Fruit fly (Drosophila melanogaster): Measurements from ENCODE around the gene Pli.

Pli gene

DNA sequence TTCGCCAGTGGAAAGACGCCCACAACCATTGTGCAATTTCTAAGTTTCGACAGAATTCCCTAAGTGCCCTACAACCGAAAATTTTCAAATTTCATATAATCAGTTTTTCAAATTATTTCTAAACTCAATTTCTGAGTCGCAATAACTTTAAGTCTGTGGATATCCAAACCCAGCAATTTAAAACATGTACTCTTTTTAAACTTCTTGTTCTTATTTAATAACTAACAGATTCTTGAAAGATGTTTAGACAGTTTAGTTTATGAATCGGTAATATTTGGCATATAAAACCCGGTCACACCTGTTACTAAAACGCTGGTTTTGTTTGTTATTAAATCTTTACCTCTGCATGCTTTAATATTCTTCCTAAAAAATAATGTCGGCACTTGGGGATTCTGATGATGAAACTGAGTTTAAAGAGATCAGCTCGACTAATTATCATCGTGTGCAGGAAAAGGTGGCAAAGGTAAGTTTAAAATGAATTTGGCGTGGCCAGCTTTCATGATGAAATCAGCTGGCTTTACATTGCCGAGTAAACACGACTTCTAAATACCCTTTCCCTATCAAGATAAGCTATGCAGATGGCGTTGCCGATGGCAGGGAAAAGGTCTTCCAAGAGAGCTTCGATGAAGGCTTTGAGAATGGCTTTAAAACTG, 39.2 kb upstream of the Pli start, which contains the start of the genes CG43998, CG43999 and CG31142 (continued):
- no peak for TF ChIP-seq Hr78 (GFP tag; optimal IDR thresholded peaks at IDR 0.05)
- TF ChIP-seq jumu (GFP tag; optimal IDR thresholded peaks at IDR 0.05), result no peak
- TF ChIP-seq unc-4 (GFP tag; IDR thresholded peaks at IDR 0.05; ENCODE audit: partially characterized antibody), result 0 out of 2 replicates have a peak, but pooled peaks have one; percentile 19
- no peak for TF ChIP-seq caup (GFP tag; optimal IDR thresholded peaks at IDR 0.05; ENCODE audit: severe bottlenecking)

DNA sequence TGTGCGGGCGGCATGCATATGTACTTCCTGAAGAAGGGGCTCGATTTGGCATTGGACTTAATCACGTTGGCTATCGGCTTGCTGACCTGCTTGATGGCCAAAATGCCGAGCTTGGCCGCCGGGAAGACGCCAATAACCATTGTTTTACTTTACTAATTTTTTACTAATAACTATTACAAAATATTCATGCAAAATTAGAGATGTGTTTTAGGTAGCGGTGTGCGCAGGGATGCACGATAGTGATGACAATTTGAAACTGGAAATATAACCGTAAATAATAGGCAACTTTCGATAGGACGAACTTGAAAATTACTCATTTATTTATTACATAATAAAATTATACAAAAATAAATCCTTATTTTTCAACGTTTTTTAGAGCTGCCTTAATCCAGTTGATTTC, 37.6 kb upstream of the Pli start, which contains the start of gene CG13601:
TSS of gene CG13601 (minus strand) at position 206 of the 400 bp plus-strand sequence.
- no peak for TF ChIP-seq Antp (GFP tag; optimal IDR thresholded peaks at IDR 0.05)
- peak; percentile 67 for TF ChIP-seq CG14860 (GFP tag; IDR thresholded peaks at IDR 0.05; ENCODE audit: partially characterized antibody)
- TF ChIP-seq CG9817 (tag; optimal IDR thresholded peaks at IDR 0.05), result peak; percentile 12
- peak; percentile 40; the same call in 1 of the 2 replicates for TF ChIP-seq nerfin-2 (GFP tag; IDR thresholded peaks at IDR 0.05; ENCODE audit: partially characterized antibody)
- peak; percentile 49 for TF ChIP-seq CG30403 (GFP tag; optimal IDR thresholded peaks at IDR 0.05)
- TF ChIP-seq CG11247 (GFP tag; IDR thresholded peaks at IDR 0.05), result peak; percentile 52
- no peak for TF ChIP-seq lab (GFP tag; optimal IDR thresholded peaks at IDR 0.05)
- no peak for TF ChIP-seq BtbVII (GFP tag; optimal IDR thresholded peaks at IDR 0.05)
- peak; percentile 59 for TF ChIP-seq CG1603 (tag; optimal IDR thresholded peaks at IDR 0.05)
- peak; percentile 84; the same call in 1 of the 4 replicates for TF ChIP-seq chinmo (GFP tag; IDR thresholded peaks at IDR 0.05; ENCODE audit: partially characterized antibody)
- no peak for TF ChIP-seq CG6654 (GFP tag; optimal IDR thresholded peaks at IDR 0.05)
- TF ChIP-seq CG34224 (GFP tag; IDR thresholded peaks at IDR 0.05; ENCODE audit: partially characterized antibody), result peak; percentile 83
- TF ChIP-seq CG4730 (GFP tag; IDR thresholded peaks at IDR 0.05), result peak; percentile 27; the same call in 1 of the 2 replicates
- peak; percentile 24; the same call in 1 of the 2 replicates for TF ChIP-seq H2.0 (GFP tag; IDR thresholded peaks at IDR 0.05)
- TF ChIP-seq pzg (GFP tag; optimal IDR thresholded peaks at IDR 0.05), result peak; percentile 50
- peak; percentile 37; the same call in 1 of the 2 replicates for TF ChIP-seq vvl (GFP tag; IDR thresholded peaks at IDR 0.05)
- TF ChIP-seq dan (GFP tag; IDR thresholded peaks at IDR 0.05), result no peak
- 0 out of 2 replicates have a peak, but pooled peaks have one; percentile 19 for TF ChIP-seq Taf1 (GFP tag; IDR thresholded peaks at IDR 0.05)
- peak; percentile 27 for TF ChIP-seq CG2712 (tag; optimal IDR thresholded peaks at IDR 0.05)
- TF ChIP-seq lola (GFP tag; optimal IDR thresholded peaks at IDR 0.05), result peak in 1 of 3 experiments; percentile 6
- no peak for TF ChIP-seq eve (GFP tag; optimal IDR thresholded peaks at IDR 0.05)
- TF ChIP-seq sna (GFP tag; IDR thresholded peaks at IDR 0.05; ENCODE audit: partially characterized antibody), result peak; percentile 78
- TF ChIP-seq otp (GFP tag; IDR thresholded peaks at IDR 0.05), result peak; percentile 39; the same call in 1 of the 3 replicates
- 0 out of 3 replicates have a peak, but pooled peaks have one; percentile 22 for TF ChIP-seq Dbx (GFP tag; IDR thresholded peaks at IDR 0.05)
- TF ChIP-seq CG4854 (GFP tag; optimal IDR thresholded peaks at IDR 0.05), result peak; percentile 19
- TF ChIP-seq CG34422 (GFP tag; IDR thresholded peaks at IDR 0.05), result peak; percentile 49; the same call in 1 of the 3 replicates
- TF ChIP-seq vnd (GFP tag; IDR thresholded peaks at IDR 0.05; ENCODE audit: partially characterized antibody), result peak; percentile 71
- peak; percentile 87 for TF ChIP-seq Myb (GFP tag; optimal IDR thresholded peaks at IDR 0.05)
- TF ChIP-seq Dll (GFP tag; IDR thresholded peaks at IDR 0.05; ENCODE audit: partially characterized antibody), result peak; percentile 88
- peak; percentile 51; the same call in 1 of the 3 replicates for TF ChIP-seq zen2 (GFP tag; IDR thresholded peaks at IDR 0.05; ENCODE audit: partially characterized antibody)
- TF ChIP-seq Dek (tag; optimal IDR thresholded peaks at IDR 0.05), result peak; percentile 18
- TF ChIP-seq row (GFP tag; IDR thresholded peaks at IDR 0.05), result peak; percentile 84
- peak; percentile 54 for TF ChIP-seq CG7928 (GFP tag; optimal IDR thresholded peaks at IDR 0.05)
- TF ChIP-seq al (GFP tag; IDR thresholded peaks at IDR 0.05), result 0 out of 2 replicates have a peak, but pooled peaks have one; percentile 37
- TF ChIP-seq unc-4 (GFP tag; IDR thresholded peaks at IDR 0.05; ENCODE audit: partially characterized antibody), result peak; percentile 87
- peak; percentile 48; the same call in 1 of the 2 replicates for TF ChIP-seq lmd (GFP tag; IDR thresholded peaks at IDR 0.05)
- peak; percentile 49 for TF ChIP-seq CG12391 (tag; optimal IDR thresholded peaks at IDR 0.05)
- peak; percentile 36 for TF ChIP-seq CG4328 (GFP tag; optimal IDR thresholded peaks at IDR 0.05)
- TF ChIP-seq CG18476 (GFP tag; optimal IDR thresholded peaks at IDR 0.05), result no peak
- TF ChIP-seq Rfx (GFP tag; IDR thresholded peaks at IDR 0.05), result peak; percentile 75
- peak; percentile 9 for TF ChIP-seq ind (GFP tag; optimal IDR thresholded peaks at IDR 0.05)
- TF ChIP-seq az2 (GFP tag; optimal IDR thresholded peaks at IDR 0.05), result peak; percentile 34

Measured in whole organism, embryonic.